Worm (Caenorhabditis elegans) whole organism, L4/young adult: ENCODE data around the gene W01H2.2.

ENCODE experiments used
- W03F9.2 ChIP-seq: fragments of 150-350 bp; optimal IDR thresholded peaks from 2 replicates; lab custom pipeline; 2014; ENCODE audit warnings: missing biosample characterization, missing genetic modification characterization
- dao-5 ChIP-seq: sonication (generic microtip); optimal IDR thresholded peaks from 2 replicates; lab custom pipeline; 2016; ENCODE audit warnings: missing genotype, missing genetic modification characterization, moderate library complexity, missing compliant biosample characterization
- him-1 ChIP-seq: sonication (generic microtip); optimal IDR thresholded peaks from 2 replicates; lab custom pipeline; 2016; ENCODE audit warnings: missing genotype, missing genetic modification reagents, missing genetic modification characterization, missing compliant biosample characterization

ce11 chrX:4186656-4187055 lies 31.6 kb downstream of the W01H2.2 start, which contains the start of gene mrp-6:
- TF ChIP-seq W03F9.2 (tag; lab: Kevin White, UChicago) (no peak), him-1 (no peak), dao-5 (tag; lab: Kevin White, UChicago) (no peak)
